Worm (Caenorhabditis elegans) whole organism, mixed stage, embryonic: Measurements from ENCODE around the gene T05G5.1.

Experiments used
- blmp-1 ChIP-seq: fragments of 150-350 bp; optimal IDR thresholded peaks from 2 replicates; lab custom pipeline; 2014; ENCODE audit warnings: missing biosample characterization, missing genetic modification characterization
- ceh-39 ChIP-seq: fragments of 150-350 bp; optimal IDR thresholded peaks from 2 replicates; lab custom pipeline; 2014; ENCODE audit warnings: missing biosample characterization, missing genetic modification characterization
- elt-1 ChIP-seq: sonication (generic microtip); optimal IDR thresholded peaks from 2 replicates; lab custom pipeline; 2017; ENCODE audit warnings: missing genetic modification characterization, mild to moderate bottlenecking, missing compliant biosample characterization, antibody characterized with exemption, moderate library complexity, borderline replicate concordance; ENCODE audit not compliant: insufficient read depth
- elt-3 ChIP-seq: fragments of 150-350 bp; optimal IDR thresholded peaks from 2 replicates; lab custom pipeline; 2014; ENCODE audit warnings: missing biosample characterization, missing genetic modification characterization
- flh-1 ChIP-seq: fragments of 200-800 bp; sonication (Bioruptor generic); optimal IDR thresholded peaks from 2 replicates; lab custom pipeline; 2018; ENCODE audit warnings: mild to moderate bottlenecking, missing genetic modification characterization, moderate library complexity, missing compliant biosample characterization
- nhr-237 ChIP-seq: fragments of 150-350 bp; optimal IDR thresholded peaks from 2 replicates; lab custom pipeline; 2014; ENCODE audit warnings: missing biosample characterization, missing genetic modification characterization
- nhr-28 ChIP-seq: fragments of 150-350 bp; optimal IDR thresholded peaks from 2 replicates; lab custom pipeline; 2014; ENCODE audit warnings: missing biosample characterization, missing genetic modification characterization
- pha-4 ChIP-seq: fragments of 150-350 bp; optimal IDR thresholded peaks from 2 replicates; lab custom pipeline; 2018; ENCODE audit warnings: missing biosample characterization, missing genetic modification reagents, missing genetic modification characterization
- snpc-4 ChIP-seq: fragments of 150-350 bp; optimal IDR thresholded peaks from 2 replicates; lab custom pipeline; 2014; ENCODE audit warnings: missing biosample characterization, missing genetic modification characterization

ce11 chrIII:9701798-9702197 lies 41.3 kb downstream of the T05G5.1 start:
- TF ChIP-seq blmp-1 (tag; lab: Kevin White, UChicago) (no peak), elt-3 (no peak), nhr-28 (tag; lab: Kevin White, UChicago) (no peak), ceh-39 (tag; lab: Kevin White, UChicago) (no peak), flh-1 (GFP tag; lab: Kevin White, UChicago) (no peak), pha-4 (no peak), nhr-237 (tag; lab: Kevin White, UChicago) (no peak), snpc-4 (tag; lab: Kevin White, UChicago) (no peak), elt-1 (tag; lab: Kevin White, UChicago) (no peak)
